Fruit fly (Drosophila melanogaster) whole organism, adult: ENCODE data around the gene dco.

Experiments
- CG11617 ChIP-seq: fragments of 200-800 bp; sonication (Bioruptor generic); optimal IDR thresholded peaks from 2 replicates; lab custom pipeline; 2017; ENCODE audit warnings: mild to moderate bottlenecking, missing biosample characterization, missing genetic modification reagents, missing genetic modification characterization
- CG14711 ChIP-seq: fragments of 200-800 bp; sonication (Bioruptor generic); optimal IDR thresholded peaks from 2 replicates; lab custom pipeline; 2018; ENCODE audit warnings: missing biosample characterization, mild to moderate bottlenecking, missing genetic modification characterization, moderate library complexity
- CG5204 ChIP-seq: fragments of 200-800 bp; sonication (Bioruptor generic); optimal IDR thresholded peaks from 2 replicates; lab custom pipeline; 2016; ENCODE audit warnings: missing biosample characterization, missing genetic modification characterization
- CG7101 ChIP-seq: fragments of 200-800 bp; sonication (Bioruptor generic); optimal IDR thresholded peaks from 2 replicates; lab custom pipeline; 2018; ENCODE audit warnings: missing biosample characterization, mild to moderate bottlenecking, missing genetic modification characterization, moderate library complexity
- Crg-1 ChIP-seq: fragments of 200-800 bp; sonication (Bioruptor generic); optimal IDR thresholded peaks from 2 replicates; lab custom pipeline; 2016; ENCODE audit warnings: missing biosample characterization, missing genetic modification characterization
- Hr96 ChIP-seq: fragments of 200-800 bp; sonication (Bioruptor generic); optimal IDR thresholded peaks from 2 replicates; lab custom pipeline; 2016; ENCODE audit warnings: missing biosample characterization, missing genetic modification characterization

DNA sequence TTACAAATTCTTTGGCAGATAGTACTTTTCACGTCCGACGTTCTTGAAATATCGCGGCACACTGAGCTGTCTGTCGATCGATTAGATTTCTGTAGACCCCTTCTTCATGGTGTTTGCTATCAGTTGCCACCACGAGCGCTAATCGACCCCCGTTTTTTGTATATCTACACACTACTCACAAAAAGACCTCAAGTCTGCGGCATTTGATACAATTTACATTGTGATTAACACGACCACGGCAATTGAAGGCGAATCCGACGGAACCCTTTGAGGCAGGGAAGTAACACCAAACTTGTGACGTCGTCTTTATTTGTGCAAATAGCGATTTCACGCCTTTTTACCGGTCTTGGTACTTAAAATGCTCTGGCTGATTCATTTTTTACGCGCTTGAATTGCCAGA is 48.1 kb upstream of the dco start, which contains the start of gene Mayo:
- TF ChIP-seq Hr96 (GFP tag; lab: Kevin White, UChicago): no peak
- no peak for TF ChIP-seq CG5204 (GFP tag; lab: Kevin White, UChicago)
- no peak for TF ChIP-seq Crg-1 (GFP tag; lab: Kevin White, UChicago)
- no peak for TF ChIP-seq CG11617 (GFP tag; lab: Kevin White, UChicago)
- TF ChIP-seq CG7101 (tag; lab: Kevin White, UChicago): no peak
- TF ChIP-seq CG14711 (tag; lab: Kevin White, UChicago): no peak
